Worm (Caenorhabditis elegans): ENCODE data around the gene ubh-1.

The ubh-1 gene

DNA sequence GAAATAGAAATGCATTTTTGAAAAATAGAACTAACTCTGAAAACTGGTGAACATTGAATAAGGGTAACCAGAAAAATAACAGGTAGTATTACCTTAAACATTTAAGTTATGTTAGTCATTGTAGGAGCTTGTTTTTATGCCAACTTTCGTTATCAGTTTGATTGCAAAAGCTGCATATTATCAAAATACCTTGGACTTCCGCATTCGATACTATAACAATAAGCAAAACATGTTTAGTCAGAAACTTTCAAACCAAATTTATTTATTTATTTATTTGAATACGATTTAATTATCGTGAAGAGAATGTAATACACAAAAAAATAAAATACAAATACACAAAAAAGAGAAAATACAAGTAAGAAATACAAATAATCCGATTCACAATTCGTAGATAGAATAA, 43.1 kb upstream of the ubh-1 start, which contains the start of gene K04A8.19:
Gene K04A8.19 (minus strand): TSS at position 101 of the 400 bp plus-strand sequence.
- TF ChIP-seq blmp-1 (tag; optimal IDR thresholded peaks at IDR 0.05) (no peak), lin-39 (tag; optimal IDR thresholded peaks at IDR 0.05) (no peak), ceh-82 (tag; optimal IDR thresholded peaks at IDR 0.05) (no peak), unc-30 (tag; optimal IDR thresholded peaks at IDR 0.05) (no peak), mdl-1 (tag; optimal IDR thresholded peaks at IDR 0.05) (no peak), fkh-10 (GFP tag; optimal IDR thresholded peaks at IDR 0.05) (no peak), elt-2 (tag; optimal IDR thresholded peaks at IDR 0.05) (no peak), swsn-7 (tag; optimal IDR thresholded peaks at IDR 0.05) (no peak), nhr-76 (tag; optimal IDR thresholded peaks at IDR 0.05) (no peak), pag-3 (tag; optimal IDR thresholded peaks at IDR 0.05; ENCODE audit: borderline replicate concordance, insufficient read depth) (no peak)

DNA sequence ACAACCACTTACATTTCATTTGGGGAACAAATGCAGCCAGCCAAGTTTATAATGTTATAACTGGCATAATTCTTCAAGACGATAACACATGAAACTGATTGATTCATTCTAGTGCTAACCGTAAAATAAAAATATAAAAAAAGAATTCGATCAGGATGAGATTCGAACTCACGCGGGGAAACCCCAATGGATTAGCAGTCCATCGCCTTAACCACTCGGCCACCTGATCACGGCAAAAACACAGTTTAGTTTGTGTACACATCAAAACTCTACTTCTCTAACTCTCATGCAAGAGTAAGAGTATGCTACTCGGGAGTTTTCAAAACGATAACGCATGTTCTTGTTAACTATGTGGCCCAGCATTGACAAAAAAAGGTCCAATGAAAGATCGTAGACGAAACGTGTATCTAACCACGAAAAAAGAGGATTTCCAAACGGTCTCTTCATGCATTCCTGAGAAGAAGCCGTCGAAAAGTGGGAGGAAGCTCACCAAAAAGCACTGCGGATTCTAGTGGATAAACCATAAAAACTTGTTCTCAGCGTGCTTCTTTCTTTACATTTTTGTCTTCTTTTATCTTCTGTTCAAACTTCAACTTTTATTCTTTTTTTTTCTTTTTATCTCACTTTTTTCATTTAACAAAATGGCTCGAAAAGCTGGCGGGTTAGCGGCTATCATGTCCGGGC, 40.6 kb upstream of the ubh-1 start, which contains the start of gene twk-10:
Gene twk-10 (plus strand): TSS at position 634 of the 684 bp plus-strand sequence.
- TF ChIP-seq mep-1 (tag; optimal IDR thresholded peaks at IDR 0.05) (peak; percentile 52), lin-35 (GFP tag; optimal IDR thresholded peaks at IDR 0.05) (peak; percentile 21 to 48), elt-3 (tag; optimal IDR thresholded peaks at IDR 0.05) (peak in 1 of 6 experiments; percentile 10), lin-13 (GFP tag; optimal IDR thresholded peaks at IDR 0.05) (no peak), swsn-7 (tag; optimal IDR thresholded peaks at IDR 0.05) (peak; percentile 24), dsc-1 (tag; optimal IDR thresholded peaks at IDR 0.05) (peak; percentile 3), efl-1 (optimal IDR thresholded peaks at IDR 0.05) (peak; percentile 18 to 36), efl-1 (GFP tag; optimal IDR thresholded peaks at IDR 0.05 in 1 of 2) (peak in 1 of 2 experiments; percentile 94), nhr-20 (tag; optimal IDR thresholded peaks at IDR 0.05) (peak; percentile 47), nhr-19 (GFP tag; conservative IDR thresholded peaks at IDR 0.05) (peak; percentile 44), irx-1 (tag; optimal IDR thresholded peaks at IDR 0.05) (peak; percentile 27), C16A3.4 (tag; optimal IDR thresholded peaks at IDR 0.05) (peak; percentile 28), unc-130 (tag; optimal IDR thresholded peaks at IDR 0.05) (no peak), nhr-77 (tag; optimal IDR thresholded peaks at IDR 0.05) (peak; percentile 28), lin-39 (tag; optimal IDR thresholded peaks at IDR 0.05) (no peak), Y116A8C.19 (tag; optimal IDR thresholded peaks at IDR 0.05; ENCODE audit: borderline replicate concordance) (no peak), xbp-1 (tag; optimal IDR thresholded peaks at IDR 0.05) (peak; percentile 15), lin-14 (GFP tag; optimal IDR thresholded peaks at IDR 0.05) (peak; percentile 17), pag-3 (tag; optimal IDR thresholded peaks at IDR 0.05; ENCODE audit: borderline replicate concordance, insufficient read depth) (no peak), aly-2 (tag; optimal IDR thresholded peaks at IDR 0.05) (no peak), mef-2 (tag; optimal IDR thresholded peaks at IDR 0.05) (no peak), tlp-1 (tag; optimal IDR thresholded peaks at IDR 0.05) (no peak), nhr-237 (tag; optimal IDR thresholded peaks at IDR 0.05) (no peak), mdl-1 (tag; optimal IDR thresholded peaks at IDR 0.05) (peak in 1 of 2 experiments; percentile 42), fkh-4 (tag; optimal IDR thresholded peaks at IDR 0.05; ENCODE audit: borderline replicate concordance) (no peak), sox-4 (tag; optimal IDR thresholded peaks at IDR 0.05) (no peak), hlh-17 (GFP tag; optimal IDR thresholded peaks at IDR 0.05; ENCODE audit: borderline replicate concordance) (no peak), dpl-1 (GFP tag; optimal IDR thresholded peaks at IDR 0.05) (peak in 1 of 3 experiments; percentile 35), rnt-1 (tag; optimal IDR thresholded peaks at IDR 0.05) (peak; percentile 45), zag-1 (tag; optimal IDR thresholded peaks at IDR 0.05) (no peak), vab-15 (tag; optimal IDR thresholded peaks at IDR 0.05) (no peak), lir-3 (tag; optimal IDR thresholded peaks at IDR 0.05; ENCODE audit: poor library complexity) (no peak), snu-23 (GFP tag; optimal IDR thresholded peaks at IDR 0.05) (peak; percentile 42), nhr-90 (tag; optimal IDR thresholded peaks at IDR 0.05; ENCODE audit: poor library complexity) (peak; percentile 42), pqm-1 (tag; optimal IDR thresholded peaks at IDR 0.05) (no peak), unc-30 (tag; optimal IDR thresholded peaks at IDR 0.05) (no peak), elt-2 (tag; optimal IDR thresholded peaks at IDR 0.05) (no peak), ama-1 (optimal IDR thresholded peaks at IDR 0.05) (no peak)

All from whole organism, L1 larva.